Fruit fly (Drosophila melanogaster) whole organism, embryonic: ENCODE data around the gene CG5618.

ENCODE experiments used
- ATbp ChIP-seq: fragments of 200-800 bp; sonication (Bioruptor generic); optimal IDR thresholded peaks from 2 replicates; lab custom pipeline; 2017; ENCODE audit warnings: missing biosample characterization, mild to moderate bottlenecking, missing genetic modification characterization, missing genetic modification reagents
- Antp ChIP-seq: fragments of 200-800 bp; sonication (Bioruptor generic); optimal IDR thresholded peaks from 3 replicates; lab custom pipeline; 2016; ENCODE audit warnings: missing biosample characterization, missing genetic modification characterization
- BEAF-32 ChIP-seq: fragments of 200-800 bp; sonication (Bioruptor generic); optimal IDR thresholded peaks from 3 replicates; lab custom pipeline; 2017; ENCODE audit warnings: missing biosample characterization, missing genetic modification characterization, mild to moderate bottlenecking, moderate library complexity, missing genetic modification reagents
- CG10267 ChIP-seq: fragments of 200-800 bp; sonication (Bioruptor generic); optimal IDR thresholded peaks from 2 replicates; lab custom pipeline; 2018; ENCODE audit warnings: missing biosample characterization, mild to moderate bottlenecking, missing genetic modification characterization, moderate library complexity
- CG12071 ChIP-seq: fragments of 200-800 bp; sonication (Bioruptor generic); optimal IDR thresholded peaks from 3 replicates; lab custom pipeline; 2018; ENCODE audit warnings: missing biosample characterization, mild to moderate bottlenecking, missing genetic modification characterization
- CG12155 ChIP-seq: fragments of 200-800 bp; sonication (Bioruptor generic); optimal IDR thresholded peaks from 3 replicates; lab custom pipeline; 2016; ENCODE audit warnings: missing biosample characterization, missing genetic modification characterization
- CG14667 ChIP-seq: fragments of 200-800 bp; sonication (Bioruptor generic); IDR thresholded peaks from 2 replicates; pipeline ENCODE4 v1.3.6; 2022; ENCODE audit warnings: missing biosample characterization, missing genetic modification characterization
- CG14860 ChIP-seq: fragments of 200-800 bp; sonication (Bioruptor generic); IDR thresholded peaks from 3 replicates; pipeline ENCODE4 v1.3.6; 2022; ENCODE audit warnings: missing biosample characterization, missing genetic modification characterization; ENCODE audit not compliant: partially characterized antibody
- CG15073 ChIP-seq: fragments of 200-800 bp; sonication (Bioruptor generic); optimal IDR thresholded peaks from 2 replicates; lab custom pipeline; 2016; ENCODE audit warnings: missing biosample characterization, missing genetic modification characterization
- CG17361 ChIP-seq: fragments of 200-800 bp; sonication (Bioruptor generic); IDR thresholded peaks from 3 replicates; pipeline ENCODE4 v1.3.6; 2022; ENCODE audit warnings: missing biosample characterization, missing genetic modification characterization
- CG3065 ChIP-seq: fragments of 200-800 bp; sonication (Bioruptor generic); optimal IDR thresholded peaks from 2 replicates; lab custom pipeline; 2016; ENCODE audit warnings: missing biosample characterization, missing genetic modification characterization
- CG7928 ChIP-seq: fragments of 200-800 bp; sonication (Bioruptor generic); optimal IDR thresholded peaks from 2 replicates; lab custom pipeline; 2017; ENCODE audit warnings: missing biosample characterization, mild to moderate bottlenecking, missing genetic modification characterization
- CG8089 ChIP-seq: fragments of 200-800 bp; sonication (Bioruptor generic); optimal IDR thresholded peaks from 3 replicates; lab custom pipeline; 2016; ENCODE audit warnings: missing biosample characterization, missing genetic modification characterization
- CG8290 ChIP-seq, 3 experiments: fragments of 200-800 bp; sonication (Bioruptor generic); optimal IDR thresholded peaks; 2 replicates each; lab custom pipeline; 2016 to 2019; ENCODE audit warnings: missing biosample characterization in 3 of 3, missing genetic modification characterization in 3 of 3, mild to moderate bottlenecking in 2 of 3, moderate library complexity in 1 of 3
- CG8924 ChIP-seq: fragments of 200-800 bp; optimal IDR thresholded peaks from 3 replicates; lab custom pipeline; 2019; ENCODE audit warnings: missing biosample characterization, mild to moderate bottlenecking, missing genetic modification characterization, moderate library complexity
- Dad ChIP-seq: fragments of 200-800 bp; sonication (Bioruptor generic); optimal IDR thresholded peaks from 3 replicates; lab custom pipeline; 2016; ENCODE audit warnings: missing biosample characterization, missing genetic modification characterization
- Eip74EF ChIP-seq, 2 experiments: fragments of 200-800 bp in 1 of 2; fragments of >200 bp in 1 of 2; sonication (Bioruptor generic) in 1 of 2; optimal IDR thresholded peaks; 2 replicates each; lab custom pipeline; 2017 to 2019; ENCODE audit warnings: missing biosample characterization in 2 of 2, missing genetic modification characterization in 2 of 2, mild to moderate bottlenecking in 1 of 2, moderate library complexity in 1 of 2
- Gsc ChIP-seq: fragments of 200-800 bp; sonication (Bioruptor generic); IDR thresholded peaks from 2 replicates; pipeline ENCODE4 v1.3.6; 2022; ENCODE audit warnings: missing biosample characterization, missing genetic modification characterization
- HmgD ChIP-seq: fragments of 200-800 bp; sonication (Bioruptor generic); optimal IDR thresholded peaks from 3 replicates; lab custom pipeline; 2016; ENCODE audit warnings: missing biosample characterization, missing genetic modification characterization
- Hr3 ChIP-seq: fragments of 200-800 bp; sonication (Bioruptor generic); optimal IDR thresholded peaks from 3 replicates; lab custom pipeline; 2016; ENCODE audit warnings: missing biosample characterization, missing genetic modification characterization
- Hr78 ChIP-seq, 2 experiments: fragments of 200-800 bp in 1 of 2; fragments of >200 bp in 1 of 2; sonication (Bioruptor generic) in 1 of 2; optimal IDR thresholded peaks; 2 replicates each; lab custom pipeline; 2017 to 2019; ENCODE audit warnings: missing biosample characterization in 2 of 2, missing genetic modification characterization in 2 of 2, mild to moderate bottlenecking in 1 of 2, moderate library complexity in 1 of 2
- Side ChIP-seq: fragments of 200-800 bp; sonication (Bioruptor generic); optimal IDR thresholded peaks from 2 replicates; lab custom pipeline; 2016; ENCODE audit warnings: missing biosample characterization, missing genetic modification characterization
- Six4 ChIP-seq: fragments of 200-800 bp; sonication (Bioruptor generic); optimal IDR thresholded peaks from 2 replicates; lab custom pipeline; 2016; ENCODE audit warnings: missing biosample characterization, missing genetic modification characterization
- Sry-β ChIP-seq: fragments of 200-800 bp; sonication (Bioruptor generic); optimal IDR thresholded peaks from 2 replicates; lab custom pipeline; 2018; ENCODE audit warnings: missing biosample characterization, mild to moderate bottlenecking, missing genetic modification characterization, moderate library complexity
- Xrp1 ChIP-seq: fragments of 200-800 bp; sonication (Bioruptor generic); IDR thresholded peaks from 2 replicates; pipeline ENCODE4 v1.3.6; 2022; ENCODE audit warnings: missing biosample characterization, missing genetic modification characterization
- abd-A ChIP-seq: fragments of 200-800 bp; sonication (Bioruptor generic); optimal IDR thresholded peaks from 3 replicates; lab custom pipeline; 2019; ENCODE audit warnings: missing biosample characterization, mild to moderate bottlenecking, missing genetic modification characterization, moderate library complexity
- btn ChIP-seq: fragments of 200-800 bp; sonication (Bioruptor generic); optimal IDR thresholded peaks from 2 replicates; lab custom pipeline; 2016; ENCODE audit warnings: missing biosample characterization, missing genetic modification characterization
- chinmo ChIP-seq: fragments of 200-800 bp; sonication (Bioruptor generic); IDR thresholded peaks from 4 replicates; pipeline ENCODE4 v1.3.6; 2022; ENCODE audit warnings: missing biosample characterization, missing genetic modification characterization; ENCODE audit not compliant: partially characterized antibody
- chn ChIP-seq: fragments of 200-800 bp; sonication (Bioruptor generic); optimal IDR thresholded peaks from 2 replicates; lab custom pipeline; 2016; ENCODE audit warnings: missing biosample characterization, missing genetic modification characterization
- cwo ChIP-seq: fragments of 200-800 bp; sonication (Bioruptor generic); optimal IDR thresholded peaks from 3 replicates; lab custom pipeline; 2017; ENCODE audit warnings: missing biosample characterization, missing genetic modification characterization, mild to moderate bottlenecking, moderate library complexity, missing genetic modification reagents
- dm ChIP-seq: fragments of 200-800 bp; sonication (Bioruptor generic); optimal IDR thresholded peaks from 3 replicates; lab custom pipeline; 2016; ENCODE audit warnings: missing biosample characterization, missing genetic modification characterization
- gce ChIP-seq: fragments of 200-800 bp; sonication (Bioruptor generic); IDR thresholded peaks from 3 replicates; pipeline ENCODE4 v1.3.6; 2022; ENCODE audit warnings: missing biosample characterization, missing genetic modification characterization
- gem ChIP-seq: fragments of 200-800 bp; sonication (Bioruptor generic); optimal IDR thresholded peaks from 2 replicates; lab custom pipeline; 2019; ENCODE audit warnings: missing biosample characterization, mild to moderate bottlenecking, missing genetic modification characterization, moderate library complexity
- her ChIP-seq: fragments of 200-800 bp; sonication (Bioruptor generic); optimal IDR thresholded peaks from 2 replicates; lab custom pipeline; 2016; ENCODE audit warnings: missing biosample characterization, missing genetic modification characterization
- inv ChIP-seq: fragments of 200-800 bp; sonication (Bioruptor generic); IDR thresholded peaks from 2 replicates; pipeline ENCODE4 v1.3.6; 2022; ENCODE audit warnings: missing biosample characterization, missing genetic modification characterization; ENCODE audit not compliant: partially characterized antibody
- lov ChIP-seq, 2 experiments: fragments of 200-800 bp in 1 of 2; fragments of >200 bp in 1 of 2; sonication (Bioruptor generic) in 1 of 2; IDR thresholded peaks in 1 of 2; optimal IDR thresholded peaks in 1 of 2; 2 replicates in 1 of 2; 3 replicates in 1 of 2; pipeline versions ENCODE4 v1.3.6 to Lab custom; 2017 to 2022; ENCODE audit warnings: missing biosample characterization in 1 of 2, missing genetic modification characterization in 1 of 2
- nau ChIP-seq: fragments of 200-800 bp; sonication (Bioruptor generic); optimal IDR thresholded peaks from 3 replicates; lab custom pipeline; 2017; ENCODE audit warnings: missing biosample characterization, mild to moderate bottlenecking, missing genetic modification characterization, missing genetic modification reagents
- nerfin-2 ChIP-seq: fragments of 200-800 bp; sonication (Bioruptor generic); IDR thresholded peaks from 2 replicates; pipeline ENCODE4 v1.3.6; 2022; ENCODE audit warnings: missing biosample characterization, missing genetic modification characterization; ENCODE audit not compliant: partially characterized antibody
- nom ChIP-seq: fragments of 200-800 bp; sonication (Bioruptor generic); optimal IDR thresholded peaks from 2 replicates; lab custom pipeline; 2017; ENCODE audit warnings: missing biosample characterization, missing genetic modification characterization, mild to moderate bottlenecking, moderate library complexity, missing genetic modification reagents
- peb ChIP-seq: fragments of 200-800 bp; sonication (Bioruptor generic); IDR thresholded peaks from 2 replicates; pipeline ENCODE4 v1.3.6; 2022; ENCODE audit warnings: missing biosample characterization, missing genetic modification characterization
- phol ChIP-seq: fragments of 200-800 bp; sonication (Bioruptor generic); optimal IDR thresholded peaks from 3 replicates; lab custom pipeline; 2018; ENCODE audit warnings: missing biosample characterization, mild to moderate bottlenecking, missing genetic modification characterization, moderate library complexity
- pita ChIP-seq: fragments of 200-800 bp; sonication (Bioruptor generic); optimal IDR thresholded peaks from 2 replicates; lab custom pipeline; 2017; ENCODE audit warnings: missing biosample characterization, mild to moderate bottlenecking, missing genetic modification characterization
- schlank ChIP-seq: fragments of 200-800 bp; sonication (Bioruptor generic); optimal IDR thresholded peaks from 2 replicates; lab custom pipeline; 2018; ENCODE audit warnings: missing biosample characterization, mild to moderate bottlenecking, missing genetic modification characterization
- sd ChIP-seq: fragments of 200-800 bp; sonication (Bioruptor generic); optimal IDR thresholded peaks from 3 replicates; lab custom pipeline; 2018; ENCODE audit warnings: missing biosample characterization, mild to moderate bottlenecking, missing genetic modification characterization, moderate library complexity
- tll ChIP-seq, 2 experiments: fragments of 200-800 bp in 1 of 2; fragments of >200 bp in 1 of 2; sonication (Bioruptor generic) in 1 of 2; optimal IDR thresholded peaks; 2 replicates each; lab custom pipeline; 2017 to 2019; ENCODE audit warnings: missing biosample characterization in 2 of 2, missing genetic modification characterization in 2 of 2, mild to moderate bottlenecking in 1 of 2, moderate library complexity in 1 of 2
- zfh1 ChIP-seq: fragments of 200-800 bp; sonication (Bioruptor generic); IDR thresholded peaks from 3 replicates; pipeline ENCODE4 v1.3.6; 2022; ENCODE audit warnings: missing biosample characterization, missing genetic modification characterization

CG5618 gene

DNA sequence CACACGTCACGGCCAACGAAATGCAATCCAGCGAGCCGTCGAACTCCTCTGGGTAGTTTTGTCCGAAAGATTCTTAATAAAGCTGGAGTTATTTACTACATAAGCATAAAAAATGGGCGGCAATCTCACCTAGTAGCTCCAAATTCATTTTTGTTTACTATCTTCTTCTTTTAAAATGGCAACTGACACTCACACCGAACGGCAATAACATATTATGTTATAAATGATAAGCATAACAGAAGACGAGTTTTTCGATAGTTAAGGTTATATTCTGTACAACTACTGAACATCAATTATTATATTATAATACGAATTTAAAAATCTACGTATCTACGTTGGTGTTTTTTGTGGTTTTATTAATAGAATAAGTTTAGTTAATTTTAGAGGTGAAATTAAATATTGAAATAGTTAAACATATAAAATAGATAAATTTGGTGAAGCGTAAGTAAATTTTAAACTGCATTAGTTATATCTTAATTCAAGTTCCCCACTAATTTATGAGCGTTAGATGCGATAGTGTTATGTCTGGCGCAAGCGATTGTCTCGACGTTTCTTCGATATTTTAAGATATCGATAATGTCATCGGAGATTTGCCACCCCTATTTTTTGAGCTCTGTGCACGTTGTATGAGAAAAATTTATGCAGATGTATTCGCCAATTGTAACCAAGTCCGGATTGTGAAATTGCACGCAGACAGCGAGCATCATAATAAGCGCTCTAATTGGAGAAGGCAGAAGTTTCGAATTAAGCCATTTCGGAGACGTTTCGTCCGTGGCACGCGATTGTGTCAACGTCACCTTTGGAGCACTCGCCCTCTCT is 5.3 kb upstream of the CG5618 start, which contains the start of the genes Rbbp5 and eRF1 (continued):
- TF ChIP-seq gce (GFP tag; lab: Robert Waterston, UW) (no peak), her (GFP tag; lab: Kevin White, UChicago) (peak; percentile 7), zfh1 (GFP tag; lab: Robert Waterston, UW) (peak; percentile 85), CG10267 (tag; lab: Kevin White, UChicago) (peak; percentile 80), nerfin-2 (GFP tag; lab: Robert Waterston, UW) (peak; percentile 87), nau (GFP tag; lab: Kevin White, UChicago) (no peak), Hr3 (peak; percentile 76), gem (tag; lab: Kevin White, UChicago) (peak; percentile 89), CG8290 (GFP tag; optimal IDR thresholded peaks at IDR 0.05; lab: Kevin White, UChicago) (peak; percentile 83), CG8290 (tag; optimal IDR thresholded peaks at IDR 0.05; lab: Kevin White, UChicago) (peak; percentile 9 to 63), Xrp1 (GFP tag; lab: Robert Waterston, UW) (peak; percentile 80), CG14667 (GFP tag; lab: Robert Waterston, UW) (no peak), CG8924 (tag; lab: Kevin White, UChicago) (peak; percentile 85), Side (GFP tag; lab: Kevin White, UChicago) (peak; percentile 47), cwo (peak; percentile 33), HmgD (GFP tag; lab: Kevin White, UChicago) (peak; percentile 37), dm (GFP tag; lab: Kevin White, UChicago) (peak; percentile 77), sd (tag; lab: Kevin White, UChicago) (no peak), CG15073 (GFP tag; lab: Kevin White, UChicago) (no peak), CG12071 (no peak), lov (optimal IDR thresholded peaks at IDR 0.05; lab: Kevin White, UChicago) (no peak), lov (GFP tag; IDR thresholded peaks at IDR 0.05; lab: Robert Waterston, UW) (peak; percentile 64; the same call in 2 of the 3 replicates), CG14860 (GFP tag; lab: Robert Waterston, UW) (peak; percentile 86), CG17361 (GFP tag; lab: Robert Waterston, UW) (peak; percentile 86), schlank (no peak), phol (tag; lab: Kevin White, UChicago) (peak; percentile 84), chn (peak; percentile 71), chinmo (no peak), BEAF-32 (GFP tag; lab: Kevin White, UChicago) (peak; percentile 95), CG3065 (GFP tag; lab: Kevin White, UChicago) (peak; percentile 20), Six4 (GFP tag; lab: Kevin White, UChicago) (peak; percentile 66), CG7928 (GFP tag; lab: Kevin White, UChicago) (peak; percentile 19), pita (no peak), peb (GFP tag; lab: Robert Waterston, UW) (peak; percentile 49; the same call in 1 of the 2 replicates), Hr78 (GFP tag; optimal IDR thresholded peaks at IDR 0.05; lab: Kevin White, UChicago) (no peak), Gsc (GFP tag; lab: Robert Waterston, UW) (no peak), btn (no peak), abd-A (tag; lab: Kevin White, UChicago) (no peak), inv (peak; percentile 92), CG12155 (GFP tag; lab: Kevin White, UChicago) (peak; percentile 78), tll (GFP tag; optimal IDR thresholded peaks at IDR 0.05; lab: Kevin White, UChicago) (no peak), Sry-β (GFP tag; lab: Kevin White, UChicago) (no peak), CG8089 (GFP tag; lab: Kevin White, UChicago) (peak; percentile 44), ATbp (GFP tag; lab: Kevin White, UChicago) (no peak), nom (GFP tag; lab: Kevin White, UChicago) (peak; percentile 28), Antp (peak; percentile 53), Dad (GFP tag; lab: Kevin White, UChicago) (peak; percentile 54), Eip74EF (GFP tag; optimal IDR thresholded peaks at IDR 0.05; lab: Kevin White, UChicago) (peak in 1 of 2 experiments; percentile 3)
